Worm (Caenorhabditis elegans) whole organism, L2 larva: ENCODE results near the gene ragc-1.

Experiments
- F13H6.1 ChIP-seq: sonication (generic microtip); optimal IDR thresholded peaks from 2 replicates; lab custom pipeline; 2016; ENCODE audit warnings: missing genetic modification characterization, missing compliant biosample characterization
- R02D3.7 ChIP-seq: fragments of 150-350 bp; optimal IDR thresholded peaks from 2 replicates; lab custom pipeline; 2014; ENCODE audit warnings: missing biosample characterization, missing genetic modification characterization
- aly-2 ChIP-seq: fragments of 150-350 bp; optimal IDR thresholded peaks from 2 replicates; lab custom pipeline; 2014; ENCODE audit warnings: missing biosample characterization, missing genetic modification characterization
- gmeb-1 ChIP-seq: fragments of 150-350 bp; optimal IDR thresholded peaks from 2 replicates; lab custom pipeline; 2014; ENCODE audit warnings: missing biosample characterization, missing genetic modification characterization
- lsy-2 ChIP-seq, 2 experiments: fragments of 150-350 bp in 1 of 2; sonication (generic microtip) in 1 of 2; optimal IDR thresholded peaks; 2 replicates each; lab custom pipeline; 2014 to 2017; ENCODE audit warnings: missing biosample characterization in 2 of 2, missing genetic modification characterization in 2 of 2
- nhr-25 ChIP-seq: fragments of 150-350 bp; sonication (generic microtip); optimal IDR thresholded peaks from 3 replicates; lab custom pipeline; 2014; ENCODE audit warnings: missing biosample characterization, missing genetic modification characterization
- snpc-4 ChIP-seq: fragments of 150-350 bp; optimal IDR thresholded peaks from 2 replicates; lab custom pipeline; 2014; ENCODE audit warnings: missing biosample characterization, missing genetic modification characterization
- unc-62 ChIP-seq: fragments of 150-350 bp; optimal IDR thresholded peaks from 2 replicates; lab custom pipeline; 2014; ENCODE audit warnings: missing biosample characterization, missing genetic modification reagents, missing genetic modification characterization

DNA sequence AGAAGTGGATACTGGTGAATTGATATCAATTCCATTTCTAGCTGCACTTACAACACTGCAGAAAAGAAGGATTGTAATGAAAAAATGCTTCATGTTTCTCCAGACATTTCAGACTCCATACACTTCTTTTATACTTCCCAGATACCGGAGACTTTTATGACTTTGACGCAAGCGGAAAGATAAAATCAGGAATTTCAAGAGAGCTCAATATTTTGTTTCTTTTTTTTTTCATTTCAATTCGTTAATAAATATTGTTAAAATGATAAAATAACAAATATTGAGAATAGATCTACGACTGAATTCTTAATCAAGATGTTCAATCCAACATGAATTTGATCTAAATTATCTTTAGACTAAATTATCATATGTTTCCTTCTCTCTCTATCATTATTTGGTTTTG, 20.7 kb upstream of the ragc-1 start, which contains the start of gene lys-5:
- TF ChIP-seq F13H6.1 (tag; lab: Kevin White, UChicago) (no peak), R02D3.7 (tag; lab: Kevin White, UChicago) (no peak), nhr-25 (tag; lab: Kevin White, UChicago) (no peak), gmeb-1 (tag; lab: Kevin White, UChicago) (no peak), aly-2 (tag; lab: Kevin White, UChicago) (no peak), lsy-2 (tag; optimal IDR thresholded peaks at IDR 0.05; lab: Kevin White, UChicago) (no peak), snpc-4 (no peak), unc-62 (GFP tag; lab: Kevin White, UChicago) (no peak)
